Fruit fly (Drosophila melanogaster) whole organism, embryonic: ENCODE measurements around the gene CG33490.
A peak's percentile ranks its signal among the peaks of the same experiment; 100 is the strongest.

ENCODE experiments used
- Aef1 ChIP-seq: fragments of 200-800 bp; sonication (Bioruptor generic); IDR thresholded peaks from 3 replicates; pipeline ENCODE4 v1.3.6; 2022; ENCODE audit warnings: missing biosample characterization, missing genetic modification characterization
- CG12104 ChIP-seq: fragments of 200-800 bp; sonication (Bioruptor generic); optimal IDR thresholded peaks from 3 replicates; lab custom pipeline; 2016; ENCODE audit warnings: missing biosample characterization, missing genetic modification characterization
- CG13894 ChIP-seq: fragments of 200-800 bp; sonication (Bioruptor generic); optimal IDR thresholded peaks from 3 replicates; lab custom pipeline; 2018; ENCODE audit warnings: missing biosample characterization, mild to moderate bottlenecking, missing genetic modification characterization, moderate library complexity
- CG15011 ChIP-seq: fragments of 200-800 bp; sonication (Bioruptor generic); optimal IDR thresholded peaks from 3 replicates; lab custom pipeline; 2018; ENCODE audit warnings: missing biosample characterization, mild to moderate bottlenecking, missing genetic modification characterization
- CG15514 ChIP-seq: fragments of 200-800 bp; sonication (Bioruptor generic); optimal IDR thresholded peaks from 3 replicates; lab custom pipeline; 2017; ENCODE audit warnings: missing biosample characterization, missing genetic modification characterization, mild to moderate bottlenecking, moderate library complexity, missing genetic modification reagents
- CG17359 ChIP-seq: fragments of 200-800 bp; sonication (Bioruptor generic); optimal IDR thresholded peaks from 3 replicates; lab custom pipeline; 2018; ENCODE audit warnings: missing biosample characterization, mild to moderate bottlenecking, missing genetic modification characterization, moderate library complexity
- CG18599 ChIP-seq: fragments of 200-800 bp; sonication (Bioruptor generic); optimal IDR thresholded peaks from 3 replicates; lab custom pipeline; 2017; ENCODE audit warnings: missing biosample characterization, missing genetic modification characterization, mild to moderate bottlenecking, moderate library complexity, missing genetic modification reagents
- CG2129 ChIP-seq: fragments of 200-800 bp; sonication (Bioruptor generic); IDR thresholded peaks from 2 replicates; pipeline ENCODE4 v1.3.6; 2022; ENCODE audit warnings: missing biosample characterization, missing genetic modification characterization; ENCODE audit not compliant: partially characterized antibody
- CG2199 ChIP-seq: fragments of 200-800 bp; sonication (Bioruptor generic); IDR thresholded peaks from 3 replicates; pipeline ENCODE4 v1.3.6; 2022; ENCODE audit warnings: missing biosample characterization, missing genetic modification characterization
- CG2202 ChIP-seq: fragments of 200-800 bp; sonication (Bioruptor generic); optimal IDR thresholded peaks from 2 replicates; lab custom pipeline; 2018; ENCODE audit warnings: missing biosample characterization, mild to moderate bottlenecking, missing genetic modification characterization
- CG2875 ChIP-seq: fragments of 200-800 bp; sonication (Bioruptor generic); optimal IDR thresholded peaks from 2 replicates; lab custom pipeline; 2017; ENCODE audit warnings: missing biosample characterization, mild to moderate bottlenecking, missing genetic modification characterization, missing genetic modification reagents
- CG3065 ChIP-seq: fragments of 200-800 bp; sonication (Bioruptor generic); optimal IDR thresholded peaks from 2 replicates; lab custom pipeline; 2016; ENCODE audit warnings: missing biosample characterization, missing genetic modification characterization
- CG31441 ChIP-seq: fragments of 200-800 bp; sonication (Bioruptor generic); IDR thresholded peaks from 2 replicates; pipeline ENCODE4 v1.3.6; 2022; ENCODE audit warnings: missing biosample characterization, missing genetic modification characterization
- CG4820 ChIP-seq: fragments of 200-800 bp; sonication (Bioruptor generic); optimal IDR thresholded peaks from 3 replicates; lab custom pipeline; 2016; ENCODE audit warnings: missing biosample characterization, missing genetic modification characterization
- CG5180 ChIP-seq: fragments of 200-800 bp; sonication (Bioruptor generic); optimal IDR thresholded peaks from 3 replicates; lab custom pipeline; 2017; ENCODE audit warnings: missing biosample characterization, missing genetic modification characterization, mild to moderate bottlenecking, moderate library complexity, missing genetic modification reagents
- CG5245 ChIP-seq: fragments of 200-800 bp; sonication (Bioruptor generic); optimal IDR thresholded peaks from 3 replicates; lab custom pipeline; 2016; ENCODE audit warnings: missing biosample characterization, missing genetic modification characterization
- CG7786 ChIP-seq: fragments of 200-800 bp; sonication (Bioruptor generic); optimal IDR thresholded peaks from 2 replicates; lab custom pipeline; 2016; ENCODE audit warnings: missing biosample characterization, missing genetic modification characterization
- CG7963 ChIP-seq: fragments of 200-800 bp; sonication (Bioruptor generic); IDR thresholded peaks from 3 replicates; pipeline ENCODE4 v1.3.6; 2022; ENCODE audit warnings: missing biosample characterization, missing genetic modification characterization; ENCODE audit not compliant: partially characterized antibody
- CG8089 ChIP-seq: fragments of 200-800 bp; sonication (Bioruptor generic); optimal IDR thresholded peaks from 3 replicates; lab custom pipeline; 2016; ENCODE audit warnings: missing biosample characterization, missing genetic modification characterization
- CG9932 ChIP-seq: fragments of 200-800 bp; sonication (Bioruptor generic); IDR thresholded peaks from 2 replicates; pipeline ENCODE4 v1.3.6; 2022; ENCODE audit warnings: missing biosample characterization, missing genetic modification characterization
- Chrac-16 ChIP-seq: fragments of 200-800 bp; sonication (Bioruptor generic); optimal IDR thresholded peaks from 3 replicates; lab custom pipeline; 2016; ENCODE audit warnings: missing biosample characterization, missing genetic modification characterization
- Dad ChIP-seq: fragments of 200-800 bp; sonication (Bioruptor generic); optimal IDR thresholded peaks from 3 replicates; lab custom pipeline; 2016; ENCODE audit warnings: missing biosample characterization, missing genetic modification characterization
- Dbx ChIP-seq: fragments of 200-800 bp; sonication (Bioruptor generic); IDR thresholded peaks from 3 replicates; pipeline ENCODE4 v1.3.6; 2022; ENCODE audit warnings: missing biosample characterization, missing genetic modification characterization
- E2f1 ChIP-seq: fragments of 200-800 bp; sonication (Bioruptor generic); IDR thresholded peaks from 2 replicates; pipeline ENCODE4 v1.3.6; 2022; ENCODE audit warnings: missing biosample characterization, missing genetic modification characterization
- Fer3 ChIP-seq: fragments of 200-800 bp; sonication (Bioruptor generic); optimal IDR thresholded peaks from 2 replicates; lab custom pipeline; 2018; ENCODE audit warnings: missing biosample characterization, mild to moderate bottlenecking, missing genetic modification characterization, moderate library complexity
- HLH4C ChIP-seq: fragments of 200-800 bp; sonication (Bioruptor generic); IDR thresholded peaks from 3 replicates; pipeline ENCODE4 v1.3.6; 2022; ENCODE audit warnings: missing biosample characterization, missing genetic modification characterization; ENCODE audit not compliant: partially characterized antibody
- HLHmδ ChIP-seq: fragments of 200-800 bp; sonication (Bioruptor generic); optimal IDR thresholded peaks from 2 replicates; lab custom pipeline; 2018; ENCODE audit warnings: missing biosample characterization, mild to moderate bottlenecking, missing genetic modification characterization, moderate library complexity
- Lpt ChIP-seq: fragments of >200 bp; optimal IDR thresholded peaks from 2 replicates; lab custom pipeline; 2018; ENCODE audit warnings: missing biosample characterization, missing genetic modification characterization
- Oli ChIP-seq: fragments of 200-800 bp; sonication (Bioruptor generic); optimal IDR thresholded peaks from 2 replicates; lab custom pipeline; 2018; ENCODE audit warnings: missing biosample characterization, mild to moderate bottlenecking, missing genetic modification characterization, moderate library complexity
- Side ChIP-seq: fragments of 200-800 bp; sonication (Bioruptor generic); optimal IDR thresholded peaks from 2 replicates; lab custom pipeline; 2016; ENCODE audit warnings: missing biosample characterization, missing genetic modification characterization
- ash1 ChIP-seq: fragments of 200-800 bp; sonication (Bioruptor generic); optimal IDR thresholded peaks from 2 replicates; lab custom pipeline; 2018; ENCODE audit warnings: missing biosample characterization, mild to moderate bottlenecking, missing genetic modification characterization
- cas ChIP-seq: fragments of 200-800 bp; sonication (Bioruptor generic); IDR thresholded peaks from 2 replicates; pipeline ENCODE4 v1.3.6; 2022; ENCODE audit warnings: missing biosample characterization, missing genetic modification characterization
- crp ChIP-seq, 2 experiments: fragments of 200-800 bp; sonication (Bioruptor generic); optimal IDR thresholded peaks; 2 replicates in 1 of 2; 3 replicates in 1 of 2; lab custom pipeline; 2017; ENCODE audit warnings: missing biosample characterization in 2 of 2, missing genetic modification characterization in 2 of 2, mild to moderate bottlenecking in 1 of 2, moderate library complexity in 1 of 2
- dimm ChIP-seq: fragments of 200-800 bp; sonication (Bioruptor generic); IDR thresholded peaks from 2 replicates; pipeline ENCODE4 v1.3.6; 2022; ENCODE audit warnings: missing biosample characterization, missing genetic modification characterization
- dm ChIP-seq: fragments of 200-800 bp; sonication (Bioruptor generic); optimal IDR thresholded peaks from 3 replicates; lab custom pipeline; 2016; ENCODE audit warnings: missing biosample characterization, missing genetic modification characterization
- hth ChIP-seq: fragments of >200 bp; optimal IDR thresholded peaks from 2 replicates; lab custom pipeline; 2017; ENCODE audit warnings: inconsistent platforms
- lmd ChIP-seq: fragments of 200-800 bp; sonication (Bioruptor generic); IDR thresholded peaks from 2 replicates; pipeline ENCODE4 v1.3.6; 2022; ENCODE audit warnings: missing biosample characterization, missing genetic modification characterization
- nau ChIP-seq: fragments of 200-800 bp; sonication (Bioruptor generic); optimal IDR thresholded peaks from 3 replicates; lab custom pipeline; 2017; ENCODE audit warnings: missing biosample characterization, mild to moderate bottlenecking, missing genetic modification characterization, missing genetic modification reagents
- org-1 ChIP-seq: fragments of 200-800 bp; sonication (Bioruptor generic); optimal IDR thresholded peaks from 2 replicates; lab custom pipeline; 2017; ENCODE audit warnings: missing biosample characterization, missing genetic modification characterization
- pan ChIP-seq, 4 experiments: fragments of >200 bp in 3 of 4; fragments of 200-800 bp in 1 of 4; sonication (Bioruptor generic) in 1 of 4; optimal IDR thresholded peaks in 3 of 4; IDR thresholded peaks in 1 of 4; 2 replicates each; pipeline versions ENCODE4 v1.3.6 to Lab custom; 2017 to 2022; ENCODE audit warnings: missing biosample characterization in 2 of 4, missing genetic modification characterization in 2 of 4, mixed read lengths in 1 of 4
- phol ChIP-seq: fragments of 200-800 bp; sonication (Bioruptor generic); optimal IDR thresholded peaks from 3 replicates; lab custom pipeline; 2018; ENCODE audit warnings: missing biosample characterization, mild to moderate bottlenecking, missing genetic modification characterization, moderate library complexity
- pzg ChIP-seq: fragments of 200-800 bp; sonication (Bioruptor generic); optimal IDR thresholded peaks from 3 replicates; lab custom pipeline; 2018; ENCODE audit warnings: missing biosample characterization, mild to moderate bottlenecking, missing genetic modification characterization, moderate library complexity
- scrt ChIP-seq: fragments of 200-800 bp; sonication (Bioruptor generic); optimal IDR thresholded peaks from 2 replicates; lab custom pipeline; 2018; ENCODE audit warnings: missing biosample characterization, mild to moderate bottlenecking, missing genetic modification characterization, moderate library complexity
- sd ChIP-seq: fragments of 200-800 bp; sonication (Bioruptor generic); optimal IDR thresholded peaks from 3 replicates; lab custom pipeline; 2018; ENCODE audit warnings: missing biosample characterization, mild to moderate bottlenecking, missing genetic modification characterization, moderate library complexity
- slou ChIP-seq: fragments of 200-800 bp; sonication (Bioruptor generic); optimal IDR thresholded peaks from 3 replicates; lab custom pipeline; 2016; ENCODE audit warnings: missing biosample characterization, missing genetic modification characterization
- unpg ChIP-seq: fragments of 200-800 bp; sonication (Bioruptor generic); optimal IDR thresholded peaks from 3 replicates; lab custom pipeline; 2018; ENCODE audit warnings: missing biosample characterization, mild to moderate bottlenecking, missing genetic modification characterization, moderate library complexity
- vvl ChIP-seq: fragments of 200-800 bp; sonication (Bioruptor generic); IDR thresholded peaks from 2 replicates; pipeline ENCODE4 v1.3.6; 2022; ENCODE audit warnings: missing biosample characterization, missing genetic modification characterization
- yki ChIP-seq: fragments of >200 bp; optimal IDR thresholded peaks from 3 replicates; lab custom pipeline; 2018

Gene CG33490

dm6 chr3L:11561946-11562760, 12.3 kb downstream of the CG33490 start, which contains the start of the genes CG7394 and Mob2 (continued):
- peak; percentile 90 for TF ChIP-seq phol (tag; lab: Kevin White, UChicago)
- TF ChIP-seq CG12104 = peak; percentile 73
- peak; percentile 37 for TF ChIP-seq CG8089 (GFP tag; lab: Kevin White, UChicago)
- peak; percentile 25 for TF ChIP-seq org-1 (GFP tag; lab: Kevin White, UChicago)
- peak; percentile 88 for TF ChIP-seq slou (GFP tag; lab: Kevin White, UChicago)
- no peak for TF ChIP-seq yki (lab: Kevin White, UChicago)
- TF ChIP-seq hth (lab: Kevin White, UChicago) = no peak
- no peak for TF ChIP-seq pan (optimal IDR thresholded peaks at IDR 0.05; lab: Kevin White, UChicago)
- peak; percentile 56 to 91 for TF ChIP-seq pan (GFP tag; optimal IDR thresholded peaks at IDR 0.05 in 1 of 2, IDR thresholded peaks at IDR 0.05 in 1 of 2)
- TF ChIP-seq CG13894 (tag; lab: Kevin White, UChicago) = peak; percentile 70
- TF ChIP-seq CG2129 (GFP tag; lab: Robert Waterston, UW) = peak; percentile 69
- TF ChIP-seq CG17359 (tag; lab: Kevin White, UChicago) = peak; percentile 88
- peak; percentile 67 for TF ChIP-seq dm (GFP tag; lab: Kevin White, UChicago)
- peak; percentile 86 for TF ChIP-seq Fer3
- peak; percentile 79 for TF ChIP-seq CG15011 (GFP tag; lab: Kevin White, UChicago)
- TF ChIP-seq pzg (GFP tag; lab: Kevin White, UChicago) = peak; percentile 85
- TF ChIP-seq CG18599 (GFP tag; lab: Kevin White, UChicago) = peak; percentile 87
- TF ChIP-seq HLHmδ (GFP tag; lab: Kevin White, UChicago) = no peak
- TF ChIP-seq CG9932 (GFP tag; lab: Robert Waterston, UW) = peak; percentile 96
- peak; percentile 53; the same call in 1 of the 3 replicates for TF ChIP-seq CG7963
- no peak for TF ChIP-seq CG2199 (GFP tag; lab: Robert Waterston, UW)
- peak; percentile 64 for TF ChIP-seq scrt
- peak; percentile 73 for TF ChIP-seq Dad (GFP tag; lab: Kevin White, UChicago)
- peak; percentile 84 for TF ChIP-seq CG7786 (GFP tag; lab: Kevin White, UChicago)
- peak; percentile 63 for TF ChIP-seq nau (GFP tag; lab: Kevin White, UChicago)
- TF ChIP-seq Lpt (GFP tag; lab: Kevin White, UChicago) = no peak
- TF ChIP-seq CG3065 (GFP tag; lab: Kevin White, UChicago) = peak; percentile 75
- peak; percentile 89 for TF ChIP-seq E2f1 (GFP tag; lab: Robert Waterston, UW)
- TF ChIP-seq sd (tag; lab: Kevin White, UChicago) = peak; percentile 58
- TF ChIP-seq HLH4C = peak; percentile 93
- peak; percentile 96 to 99 for TF ChIP-seq crp (GFP tag; optimal IDR thresholded peaks at IDR 0.05; lab: Kevin White, UChicago)
- TF ChIP-seq CG2202 (tag; lab: Kevin White, UChicago) = peak; percentile 84
- TF ChIP-seq Chrac-16 (GFP tag; lab: Kevin White, UChicago) = peak; percentile 90
- TF ChIP-seq dimm = peak; percentile 61
- TF ChIP-seq CG31441 = peak; percentile 84
- TF ChIP-seq Side (GFP tag; lab: Kevin White, UChicago) = peak; percentile 64
- peak; percentile 37 for TF ChIP-seq CG2875
- TF ChIP-seq unpg = peak; percentile 88
- TF ChIP-seq lmd (GFP tag; lab: Robert Waterston, UW) = peak; percentile 87
- peak; percentile 71 for TF ChIP-seq CG5245 (GFP tag; lab: Kevin White, UChicago)
- TF ChIP-seq Oli (tag; lab: Kevin White, UChicago) = peak; percentile 86
- peak; percentile 68 for TF ChIP-seq cas (GFP tag; lab: Robert Waterston, UW)
- TF ChIP-seq CG15514 (GFP tag; lab: Kevin White, UChicago) = peak; percentile 80
- TF ChIP-seq vvl (GFP tag; lab: Robert Waterston, UW) = peak; percentile 94
- TF ChIP-seq CG4820 = peak; percentile 88
- TF ChIP-seq Aef1 (GFP tag; lab: Robert Waterston, UW) = peak; percentile 90
- TF ChIP-seq CG5180 (GFP tag; lab: Kevin White, UChicago) = peak; percentile 73
- TF ChIP-seq Dbx (GFP tag; lab: Robert Waterston, UW) = peak; percentile 96
- peak; percentile 28 for TF ChIP-seq ash1 (GFP tag; lab: Kevin White, UChicago)
